Worm (Caenorhabditis elegans) whole organism, L2 larva: ENCODE measurements around the gene C49G7.12.

Experiments
- ama-1 ChIP-seq: fragments of 150-350 bp; optimal IDR thresholded peaks from 2 replicates; lab custom pipeline; 2018; ENCODE audit warnings: inconsistent platforms
- elt-1 ChIP-seq: fragments of 150-350 bp; optimal IDR thresholded peaks from 2 replicates; lab custom pipeline; 2014; ENCODE audit warnings: missing biosample characterization, missing genetic modification characterization
- elt-3 ChIP-seq: sonication (generic microtip); optimal IDR thresholded peaks from 2 replicates; lab custom pipeline; 2017; ENCODE audit warnings: missing biosample characterization, missing genetic modification characterization
- fos-1 ChIP-seq: fragments of 150-350 bp; optimal IDR thresholded peaks from 2 replicates; lab custom pipeline; 2014; ENCODE audit warnings: missing biosample characterization, missing genetic modification characterization
- mdl-1 ChIP-seq, 2 experiments: fragments of 150-350 bp in 1 of 2; sonication (generic microtip) in 1 of 2; optimal IDR thresholded peaks; 2 replicates each; lab custom pipeline; 2017; ENCODE audit warnings: missing biosample characterization in 2 of 2, missing genetic modification characterization in 2 of 2
- nhr-10 ChIP-seq: sonication (generic microtip); optimal IDR thresholded peaks from 2 replicates; lab custom pipeline; 2017; ENCODE audit warnings: missing biosample characterization, missing genetic modification characterization
- nhr-11 ChIP-seq: fragments of 150-350 bp; optimal IDR thresholded peaks from 2 replicates; lab custom pipeline; 2014; ENCODE audit warnings: missing biosample characterization, missing genetic modification characterization
- nhr-77 ChIP-seq: fragments of 150-350 bp; optimal IDR thresholded peaks from 2 replicates; lab custom pipeline; 2014; ENCODE audit warnings: missing biosample characterization, missing genetic modification characterization
- peb-1 ChIP-seq: fragments of 150-350 bp; optimal IDR thresholded peaks from 2 replicates; lab custom pipeline; 2014; ENCODE audit warnings: missing biosample characterization, missing genetic modification characterization
- snpc-4 ChIP-seq: fragments of 150-350 bp; optimal IDR thresholded peaks from 2 replicates; lab custom pipeline; 2014; ENCODE audit warnings: missing biosample characterization, missing genetic modification characterization
- unc-62 ChIP-seq: fragments of 150-350 bp; optimal IDR thresholded peaks from 2 replicates; lab custom pipeline; 2014; ENCODE audit warnings: missing biosample characterization, missing genetic modification reagents, missing genetic modification characterization
- ztf-11 ChIP-seq: sonication (generic microtip); optimal IDR thresholded peaks from 2 replicates; lab custom pipeline; 2017; ENCODE audit warnings: missing biosample characterization, missing genetic modification characterization

- TF ChIP-seq nhr-77 (tag; lab: Kevin White, UChicago) = no peak
- TF ChIP-seq ztf-11 (tag; lab: Kevin White, UChicago) = no peak
- TF ChIP-seq elt-3 (tag; lab: Kevin White, UChicago) = no peak
- TF ChIP-seq snpc-4 (tag; lab: Kevin White, UChicago) = no peak
- no peak for TF ChIP-seq mdl-1 (tag; optimal IDR thresholded peaks at IDR 0.05; lab: Kevin White, UChicago)
- TF ChIP-seq ama-1 = no peak
- TF ChIP-seq elt-1 (tag; lab: Kevin White, UChicago) = no peak
- no peak for TF ChIP-seq nhr-10 (tag; lab: Kevin White, UChicago)
- no peak for TF ChIP-seq unc-62 (GFP tag; lab: Kevin White, UChicago)
- TF ChIP-seq fos-1 (tag; lab: Kevin White, UChicago) = peak; percentile 97
- no peak for TF ChIP-seq peb-1 (tag; lab: Kevin White, UChicago)
- no peak for TF ChIP-seq nhr-11
These were observed 13.4 kb upstream of the C49G7.12 start, which contains the start of gene K09D9.1 for ce11 chrV:4024777-4025176.
